Worm (Caenorhabditis elegans): Measurements from ENCODE around the gene mtx-2.

mtx-2 gene

DNA sequence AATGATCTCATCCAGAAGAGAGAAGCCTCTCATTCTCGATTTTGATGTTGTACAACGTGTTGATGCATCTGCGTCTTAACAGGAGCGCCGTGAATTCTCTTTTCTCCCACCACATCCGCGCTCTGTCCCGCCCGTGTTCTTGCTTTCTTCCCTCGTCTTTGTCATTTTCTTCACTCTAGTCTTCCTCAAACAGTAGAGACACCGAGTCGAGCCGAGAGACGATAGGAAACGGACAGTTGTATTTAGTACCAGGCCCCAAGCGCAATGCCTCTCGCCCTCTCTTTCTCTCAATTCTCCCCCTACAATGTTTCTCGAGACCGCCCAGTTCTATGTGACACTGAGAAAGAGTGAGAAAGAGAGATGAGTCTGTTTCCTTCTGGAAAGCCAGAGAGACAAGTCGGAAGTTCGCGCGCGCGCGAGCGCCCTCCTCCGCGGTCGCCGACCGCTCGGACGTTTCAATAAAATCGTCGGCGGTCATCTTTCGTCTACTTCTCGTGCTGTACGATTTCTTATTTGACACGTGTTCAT is 33.8 kb downstream of the mtx-2 start, which contains the start of gene ZK112.4 (continued):
- no peak for TF ChIP-seq C04F5.9 (tag; optimal IDR thresholded peaks at IDR 0.05)
- peak; percentile 73 for TF ChIP-seq nhr-85 (tag)
- TF ChIP-seq ztf-11 (tag; optimal IDR thresholded peaks at IDR 0.05) = no peak
- peak; percentile 75 for TF ChIP-seq blmp-1 (tag; optimal IDR thresholded peaks at IDR 0.05)
- no peak for TF ChIP-seq C34B4.2 (tag; optimal IDR thresholded peaks at IDR 0.05)
- TF ChIP-seq dpl-1 (GFP tag; optimal IDR thresholded peaks at IDR 0.05) = peak; percentile 24 to 46 (median 28)
- peak; percentile 43 for TF ChIP-seq nhr-90 (tag; optimal IDR thresholded peaks at IDR 0.05; ENCODE audit: poor library complexity)
- no peak for TF ChIP-seq ceh-63 (GFP tag; optimal IDR thresholded peaks at IDR 0.05)
- peak; percentile 16 for TF ChIP-seq egl-13 (tag; optimal IDR thresholded peaks at IDR 0.05)
- TF ChIP-seq mdl-1 (tag; optimal IDR thresholded peaks at IDR 0.05) = peak in 1 of 2 experiments; percentile 20
- TF ChIP-seq hlh-17 (GFP tag; optimal IDR thresholded peaks at IDR 0.05; ENCODE audit: borderline replicate concordance) = no peak
- peak; percentile 48 for TF ChIP-seq fkh-10 (GFP tag; optimal IDR thresholded peaks at IDR 0.05)
- TF ChIP-seq jun-1 (tag; optimal IDR thresholded peaks at IDR 0.05) = peak; percentile 67
- no peak for TF ChIP-seq hlh-4 (tag; optimal IDR thresholded peaks at IDR 0.05)
- TF ChIP-seq ceh-88 (GFP tag; IDR thresholded peaks at IDR 0.05) = no peak

DNA sequence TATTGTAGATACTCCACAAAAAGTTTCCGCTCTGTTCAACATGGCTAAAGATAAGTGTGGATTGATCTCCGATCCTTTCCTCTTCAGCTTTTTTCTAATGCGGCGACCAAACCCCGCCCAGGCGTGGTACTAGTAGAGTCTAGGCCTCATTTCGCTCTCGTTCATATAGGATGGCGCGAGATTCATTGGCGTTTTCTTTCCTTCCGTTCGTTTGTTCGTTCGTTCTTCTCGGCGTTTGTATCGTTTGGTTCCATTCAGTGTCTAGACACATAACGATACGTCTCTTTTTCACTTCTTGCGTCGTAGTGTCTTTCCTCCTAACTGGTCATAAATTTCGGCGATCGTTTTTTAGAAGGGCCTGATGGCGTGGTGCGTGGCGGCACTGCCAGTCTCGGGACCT is 34.3 kb downstream of the mtx-2 start:
- no peak for TF ChIP-seq elt-2 (tag; optimal IDR thresholded peaks at IDR 0.05)
- peak; percentile 3 for TF ChIP-seq ama-1 (optimal IDR thresholded peaks at IDR 0.05)

DNA sequence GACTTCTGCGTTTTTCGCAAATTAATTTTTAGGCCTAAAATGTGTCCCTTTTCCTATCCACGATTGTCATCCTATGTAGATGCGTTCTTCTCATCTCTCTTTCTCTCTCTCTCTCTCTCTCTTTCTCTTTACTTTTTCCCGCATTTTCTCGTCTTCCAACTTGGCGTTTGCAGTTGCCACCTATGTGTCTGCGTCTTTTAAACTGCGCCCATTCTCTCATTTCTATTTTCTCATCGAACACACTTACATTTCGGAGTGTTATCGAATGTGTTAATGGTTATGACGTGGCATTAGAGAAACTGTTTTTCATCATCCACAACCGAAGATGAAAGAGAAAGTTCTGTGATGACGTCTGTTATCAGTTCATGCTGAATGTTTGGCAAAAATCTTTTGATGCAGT is 34.9 kb downstream of the mtx-2 start:
- no peak for TF ChIP-seq unc-30 (tag; optimal IDR thresholded peaks at IDR 0.05)
- TF ChIP-seq dpl-1 (GFP tag; optimal IDR thresholded peaks at IDR 0.05) = peak; percentile 17 to 30 (median 29)
- no peak for TF ChIP-seq C16A3.4 (tag; optimal IDR thresholded peaks at IDR 0.05)
- TF ChIP-seq nhr-90 (tag; optimal IDR thresholded peaks at IDR 0.05; ENCODE audit: poor library complexity) = peak; percentile 44
- TF ChIP-seq nhr-77 (tag; optimal IDR thresholded peaks at IDR 0.05) = peak; percentile 34
- no peak for TF ChIP-seq Y116A8C.19 (tag; optimal IDR thresholded peaks at IDR 0.05; ENCODE audit: borderline replicate concordance)
- TF ChIP-seq lsy-2 (tag; optimal IDR thresholded peaks at IDR 0.05) = peak; percentile 36 to 53
- peak; percentile 23 for TF ChIP-seq fos-1 (tag; optimal IDR thresholded peaks at IDR 0.05)
- peak in 1 of 2 experiments; percentile 5 for TF ChIP-seq mdl-1 (tag; optimal IDR thresholded peaks at IDR 0.05)
- peak; percentile 35 for TF ChIP-seq nhr-20 (tag; optimal IDR thresholded peaks at IDR 0.05)
- peak in 1 of 2 experiments; percentile 63 for TF ChIP-seq egl-27 (tag; optimal IDR thresholded peaks at IDR 0.05)
- peak; percentile 58 for TF ChIP-seq lin-13 (GFP tag; optimal IDR thresholded peaks at IDR 0.05)
- TF ChIP-seq lir-3 (tag; optimal IDR thresholded peaks at IDR 0.05; ENCODE audit: poor library complexity) = peak; percentile 1
- TF ChIP-seq blmp-1 (tag; optimal IDR thresholded peaks at IDR 0.05) = peak; percentile 94
- TF ChIP-seq zip-4 (GFP tag; optimal IDR thresholded peaks at IDR 0.05) = peak; percentile 2
- TF ChIP-seq sptf-1 (tag; optimal IDR thresholded peaks at IDR 0.05) = no peak
- TF ChIP-seq ceh-63 (GFP tag; optimal IDR thresholded peaks at IDR 0.05) = no peak
- peak; percentile 50 for TF ChIP-seq nhr-47 (tag; optimal IDR thresholded peaks at IDR 0.05)
- no peak for TF ChIP-seq mab-9 (GFP tag; IDR thresholded peaks at IDR 0.05)
- no peak for TF ChIP-seq nhr-28 (tag; optimal IDR thresholded peaks at IDR 0.05)
- TF ChIP-seq ama-1 (optimal IDR thresholded peaks at IDR 0.05) = peak; percentile 24
- peak; percentile 70 for TF ChIP-seq skn-1 (tag; optimal IDR thresholded peaks at IDR 0.05)
- peak; percentile 28 for TF ChIP-seq nhr-19 (GFP tag; conservative IDR thresholded peaks at IDR 0.05)
- peak; percentile 23 to 55 for TF ChIP-seq efl-1 (optimal IDR thresholded peaks at IDR 0.05)
- TF ChIP-seq efl-1 (GFP tag; optimal IDR thresholded peaks at IDR 0.05 in 1 of 2) = peak in 1 of 2 experiments; percentile 83
- no peak for TF ChIP-seq nhr-11 (tag; optimal IDR thresholded peaks at IDR 0.05)
- TF ChIP-seq tbx-2 (tag; optimal IDR thresholded peaks at IDR 0.05) = peak; percentile 10
- TF ChIP-seq zag-1 (tag; optimal IDR thresholded peaks at IDR 0.05) = no peak
- no peak for TF ChIP-seq sup-37 (GFP tag; optimal IDR thresholded peaks at IDR 0.05)
- TF ChIP-seq pqm-1 (tag; optimal IDR thresholded peaks at IDR 0.05) = no peak
- TF ChIP-seq lin-35 (GFP tag; optimal IDR thresholded peaks at IDR 0.05) = peak; percentile 18 to 25
- peak; percentile 73 for TF ChIP-seq nhr-71 (tag; optimal IDR thresholded peaks at IDR 0.05)
- TF ChIP-seq nhr-12 (tag; optimal IDR thresholded peaks at IDR 0.05) = no peak
- peak; percentile 90 for TF ChIP-seq lin-14 (GFP tag; optimal IDR thresholded peaks at IDR 0.05)
- TF ChIP-seq rnt-1 (tag; optimal IDR thresholded peaks at IDR 0.05) = peak; percentile 44
- TF ChIP-seq elt-3 (tag; optimal IDR thresholded peaks at IDR 0.05) = peak in 3 of 6 experiments; percentile 71 to 83 (median 78)
- no peak for TF ChIP-seq C04F5.9 (tag; optimal IDR thresholded peaks at IDR 0.05)
- peak; percentile 63 for TF ChIP-seq mep-1 (tag; optimal IDR thresholded peaks at IDR 0.05)
